Worm (Caenorhabditis elegans) whole organism, young adult: ENCODE measurements around the gene nhr-264.

Experiments used
- B0019.2 ChIP-seq: fragments of 200-800 bp; sonication (Bioruptor generic); conservative IDR thresholded peaks from 2 replicates; pipeline ENCODE4 v1.3.6; 2022; ENCODE audit warnings: missing genetic modification reagents, missing genetic modification characterization, missing compliant biosample characterization
- B0035.1 ChIP-seq: sonication (generic microtip); optimal IDR thresholded peaks from 2 replicates; lab custom pipeline; 2016; ENCODE audit warnings: missing genetic modification characterization, mild to moderate bottlenecking, missing compliant biosample characterization, missing genotype, missing genetic modification reagents
- B0261.1 ChIP-seq: sonication (generic microtip); optimal IDR thresholded peaks from 2 replicates; lab custom pipeline; 2016; ENCODE audit warnings: mild to moderate bottlenecking, missing genetic modification characterization, moderate library complexity, missing compliant biosample characterization
- F23B12.7 ChIP-seq: sonication (generic microtip); optimal IDR thresholded peaks from 2 replicates; lab custom pipeline; 2017; ENCODE audit warnings: missing genetic modification characterization, mild to moderate bottlenecking, missing compliant biosample characterization, antibody characterized with exemption, moderate library complexity; ENCODE audit not compliant: insufficient read depth
- F37B4.10 ChIP-seq: fragments of 200-800 bp; sonication (Bioruptor generic); IDR thresholded peaks from 2 replicates; pipeline ENCODE4 v1.3.6; 2022; ENCODE audit warnings: missing genetic modification characterization, missing compliant biosample characterization
- F52B5.7 ChIP-seq: sonication (generic microtip); optimal IDR thresholded peaks from 2 replicates; lab custom pipeline; 2016; ENCODE audit warnings: mild to moderate bottlenecking, missing genetic modification characterization, missing compliant biosample characterization
- F55B11.4 ChIP-seq: sonication (generic microtip); optimal IDR thresholded peaks from 2 replicates; lab custom pipeline; 2016; ENCODE audit warnings: missing compliant biosample characterization, missing genetic modification characterization, borderline replicate concordance; ENCODE audit not compliant: insufficient read depth
- F57A8.1 ChIP-seq: fragments of 200-800 bp; sonication (Bioruptor generic); optimal IDR thresholded peaks from 2 replicates; lab custom pipeline; 2018; ENCODE audit warnings: mild to moderate bottlenecking, missing genetic modification characterization, moderate library complexity, missing compliant biosample characterization
- T07F8.4 ChIP-seq: sonication (generic microtip); optimal IDR thresholded peaks from 2 replicates; lab custom pipeline; 2016; ENCODE audit warnings: mild to moderate bottlenecking, missing genetic modification characterization, moderate library complexity, missing compliant biosample characterization
- Y53F4B.3 ChIP-seq: fragments of 200-800 bp; sonication (Bioruptor generic); IDR thresholded peaks from 2 replicates; pipeline ENCODE4 v1.3.6; 2022; ENCODE audit warnings: missing genetic modification reagents, missing genetic modification characterization, missing compliant biosample characterization
- akir-1 ChIP-seq: fragments of 200-800 bp; sonication (Bioruptor generic); optimal IDR thresholded peaks from 2 replicates; lab custom pipeline; 2018; ENCODE audit warnings: mild to moderate bottlenecking, missing genetic modification characterization, moderate library complexity, missing compliant biosample characterization
- aptf-3 ChIP-seq: fragments of 200-800 bp; sonication (Bioruptor generic); IDR thresholded peaks from 2 replicates; pipeline ENCODE4 v1.3.6; 2022; ENCODE audit warnings: missing genetic modification characterization, missing compliant biosample characterization
- athp-1 ChIP-seq: sonication (generic microtip); optimal IDR thresholded peaks from 2 replicates; lab custom pipeline; 2017; ENCODE audit warnings: mild to moderate bottlenecking, missing genetic modification characterization, missing compliant biosample characterization
- attf-3 ChIP-seq: fragments of 200-800 bp; sonication (Bioruptor generic); conservative IDR thresholded peaks from 2 replicates; pipeline ENCODE4 v1.3.6; 2022; ENCODE audit warnings: missing genetic modification reagents, missing genetic modification characterization, missing compliant biosample characterization
- bed-2 ChIP-seq: fragments of 200-800 bp; sonication (Bioruptor generic); IDR thresholded peaks from 2 replicates; pipeline ENCODE4 v1.3.6; 2022; ENCODE audit warnings: missing genetic modification reagents, missing genetic modification characterization, missing compliant biosample characterization
- ceh-91 ChIP-seq: fragments of 200-800 bp; sonication (Bioruptor generic); IDR thresholded peaks from 2 replicates; pipeline ENCODE4 v1.3.6; 2022; ENCODE audit warnings: missing genetic modification reagents, missing genetic modification characterization, missing compliant biosample characterization
- chd-7 ChIP-seq: sonication (generic microtip); optimal IDR thresholded peaks from 2 replicates; lab custom pipeline; 2016; ENCODE audit warnings: mild to moderate bottlenecking, missing genetic modification characterization, moderate library complexity, missing compliant biosample characterization
- dpff-1 ChIP-seq: sonication (generic microtip); optimal IDR thresholded peaks from 2 replicates; lab custom pipeline; 2017; ENCODE audit warnings: mild to moderate bottlenecking, missing genetic modification characterization, missing compliant biosample characterization
- egrh-3 ChIP-seq: fragments of 200-800 bp; sonication (Bioruptor generic); IDR thresholded peaks from 2 replicates; pipeline ENCODE4 v1.3.6; 2022; ENCODE audit warnings: missing genetic modification reagents, missing genetic modification characterization, missing compliant biosample characterization
- ekl-4 ChIP-seq: fragments of 200-800 bp; sonication (Bioruptor generic); IDR thresholded peaks from 2 replicates; pipeline ENCODE4 v1.3.6; 2022; ENCODE audit warnings: missing genetic modification reagents, missing genetic modification characterization, missing compliant biosample characterization
- hlh-26 ChIP-seq: fragments of 200-800 bp; sonication (Bioruptor generic); conservative IDR thresholded peaks from 2 replicates; pipeline ENCODE4 v1.3.6; 2022; ENCODE audit warnings: missing genetic modification reagents, missing genetic modification characterization, missing compliant biosample characterization
- hmg-1.2 ChIP-seq: fragments of 200-800 bp; sonication (Bioruptor generic); IDR thresholded peaks from 2 replicates; pipeline ENCODE4 v1.3.6; 2022; ENCODE audit warnings: missing genetic modification reagents, missing genetic modification characterization, missing compliant biosample characterization
- hsf-1 ChIP-seq: fragments of 200-800 bp; sonication (Bioruptor generic); IDR thresholded peaks from 2 replicates; pipeline ENCODE4 v1.3.6; 2022; ENCODE audit warnings: missing genetic modification reagents, missing genetic modification characterization, missing compliant biosample characterization
- lir-1 ChIP-seq: fragments of 200-800 bp; sonication (Bioruptor generic); conservative IDR thresholded peaks from 2 replicates; pipeline ENCODE4 v1.3.6; 2022; ENCODE audit warnings: missing genetic modification reagents, missing genetic modification characterization, missing compliant biosample characterization
- madf-6 ChIP-seq: fragments of 200-800 bp; sonication (Bioruptor generic); IDR thresholded peaks from 2 replicates; pipeline ENCODE4 v1.3.6; 2022; ENCODE audit warnings: missing genetic modification reagents, missing genetic modification characterization, missing compliant biosample characterization
- madf-8 ChIP-seq: fragments of 200-800 bp; sonication (Bioruptor generic); conservative IDR thresholded peaks from 2 replicates; pipeline ENCODE4 v1.3.6; 2022; ENCODE audit warnings: missing genetic modification reagents, missing genetic modification characterization, missing compliant biosample characterization
- mel-28 ChIP-seq: sonication (generic microtip); optimal IDR thresholded peaks from 2 replicates; lab custom pipeline; 2016; ENCODE audit warnings: borderline replicate concordance, mild to moderate bottlenecking, missing genetic modification characterization, missing compliant biosample characterization
- nfya-2 ChIP-seq: fragments of 200-800 bp; sonication (Bioruptor generic); IDR thresholded peaks from 2 replicates; pipeline ENCODE4 v1.3.6; 2022; ENCODE audit warnings: missing genetic modification reagents, missing genetic modification characterization, missing compliant biosample characterization
- nfyb-1 ChIP-seq: fragments of 200-800 bp; sonication (Bioruptor generic); IDR thresholded peaks from 2 replicates; pipeline ENCODE4 v1.3.6; 2022; ENCODE audit warnings: missing genetic modification reagents, missing genetic modification characterization, missing compliant biosample characterization
- nhr-80 ChIP-seq: sonication (generic microtip); optimal IDR thresholded peaks from 2 replicates; lab custom pipeline; 2016; ENCODE audit warnings: missing genetic modification characterization, missing compliant biosample characterization
- nhr-90 ChIP-seq: sonication (generic microtip); optimal IDR thresholded peaks from 2 replicates; lab custom pipeline; 2016; ENCODE audit warnings: missing genotype, mild to moderate bottlenecking, missing genetic modification characterization, missing compliant biosample characterization
- pbrm-1 ChIP-seq: fragments of 200-800 bp; sonication (Bioruptor generic); IDR thresholded peaks from 2 replicates; pipeline ENCODE4 v1.3.6; 2022; ENCODE audit warnings: missing genetic modification reagents, missing genetic modification characterization, missing compliant biosample characterization
- rec-8 ChIP-seq, 2 experiments: sonication (generic microtip); optimal IDR thresholded peaks; 2 replicates each; lab custom pipeline; 2016; ENCODE audit warnings: mild to moderate bottlenecking in 2 of 2, missing genetic modification characterization in 2 of 2, missing genetic modification reagents in 2 of 2, missing genotype in 2 of 2, missing biosample characterization in 1 of 2, missing compliant biosample characterization in 1 of 2, moderate library complexity in 1 of 2
- repo-1 ChIP-seq: sonication (generic microtip); optimal IDR thresholded peaks from 2 replicates; lab custom pipeline; 2017; ENCODE audit warnings: mild to moderate bottlenecking, missing genetic modification characterization, missing compliant biosample characterization
- snpc-1.1 ChIP-seq: sonication (generic microtip); optimal IDR thresholded peaks from 2 replicates; lab custom pipeline; 2017; ENCODE audit warnings: missing genetic modification characterization, mild to moderate bottlenecking, missing compliant biosample characterization, antibody characterized with exemption, moderate library complexity, missing genotype, missing genetic modification reagents; ENCODE audit not compliant: insufficient read depth
- snpc-1.3 ChIP-seq: sonication (generic microtip); optimal IDR thresholded peaks from 2 replicates; lab custom pipeline; 2017; ENCODE audit warnings: missing genetic modification characterization, mild to moderate bottlenecking, missing compliant biosample characterization, antibody characterized with exemption, moderate library complexity, missing genotype, missing genetic modification reagents; ENCODE audit not compliant: insufficient read depth
- snpc-3.4 ChIP-seq: sonication (generic microtip); optimal IDR thresholded peaks from 2 replicates; lab custom pipeline; 2017; ENCODE audit warnings: missing genetic modification characterization, mild to moderate bottlenecking, missing compliant biosample characterization, antibody characterized with exemption, moderate library complexity, missing genotype, missing genetic modification reagents
- zfh-2 ChIP-seq: fragments of 200-800 bp; sonication (Bioruptor generic); conservative IDR thresholded peaks from 2 replicates; pipeline ENCODE4 v1.3.6; 2022; ENCODE audit warnings: missing genetic modification reagents, missing genetic modification characterization, missing compliant biosample characterization
- ztf-18 ChIP-seq: sonication (generic microtip); optimal IDR thresholded peaks from 2 replicates; lab custom pipeline; 2016; ENCODE audit warnings: missing genotype, mild to moderate bottlenecking, missing genetic modification characterization, missing compliant biosample characterization

nhr-264 gene

ce11 chrIV:9263812-9264320 lies 29.9 kb downstream of the nhr-264 start, which contains the start of gene flh-1:
TSS of gene flh-1 (minus strand) at chrIV:9264270.
- TF ChIP-seq akir-1 (GFP tag; lab: Kevin White, UChicago) = no peak
- TF ChIP-seq madf-6 (GFP tag; lab: Robert Waterston, UW) = 0 out of 2 replicates have a peak, but pooled peaks have one; percentile 19
- no peak for TF ChIP-seq F37B4.10 (GFP tag; lab: Robert Waterston, UW)
- no peak for TF ChIP-seq T07F8.4 (tag; lab: Kevin White, UChicago)
- TF ChIP-seq B0035.1 (tag; lab: Kevin White, UChicago) = no peak
- peak; percentile 52; the same call in 1 of the 2 replicates for TF ChIP-seq zfh-2 (GFP tag; lab: Robert Waterston, UW)
- TF ChIP-seq, all 124 proteins: peak for 2

ce11 chrIV:9262295-9262694 lies 31.4 kb downstream of the nhr-264 start:
- TF ChIP-seq B0261.1 (tag; lab: Kevin White, UChicago) = no peak
- no peak for TF ChIP-seq snpc-1.3 (tag; lab: Kevin White, UChicago)
- no peak for TF ChIP-seq hmg-1.2 (GFP tag; lab: Robert Waterston, UW)
- TF ChIP-seq ztf-18 (tag; lab: Kevin White, UChicago) = no peak
- TF ChIP-seq F55B11.4 = no peak
- no peak for TF ChIP-seq mel-28
- TF ChIP-seq hlh-26 (GFP tag; lab: Robert Waterston, UW) = no peak
- no peak for TF ChIP-seq B0019.2
- TF ChIP-seq egrh-3 (GFP tag; lab: Robert Waterston, UW) = no peak
- TF ChIP-seq athp-1 = no peak
- TF ChIP-seq nhr-80 (tag; lab: Kevin White, UChicago) = no peak

- TF ChIP-seq Y53F4B.3 (GFP tag; lab: Robert Waterston, UW) = no peak
- no peak for TF ChIP-seq madf-8 (GFP tag; lab: Robert Waterston, UW)
- TF ChIP-seq hsf-1 (GFP tag; lab: Robert Waterston, UW) = no peak
- no peak for TF ChIP-seq rec-8 (tag; optimal IDR thresholded peaks at IDR 0.05; lab: Kevin White, UChicago)
- no peak for TF ChIP-seq athp-1
- TF ChIP-seq ztf-18 (tag; lab: Kevin White, UChicago) = no peak
- no peak for TF ChIP-seq F57A8.1
These were observed 32.0 kb downstream of the nhr-264 start, which contains the start of gene col-120 for ce11 chrIV:9261687-9262086. TSS of gene col-120 (minus strand) at chrIV:9261787.

- TF ChIP-seq pbrm-1 (GFP tag; lab: Robert Waterston, UW) = no peak
- no peak for TF ChIP-seq F23B12.7 (tag; lab: Kevin White, UChicago)
- TF ChIP-seq F57A8.1 = peak; percentile 12
- 0 out of 2 replicates have a peak, but pooled peaks have one; percentile 3 for TF ChIP-seq F37B4.10 (GFP tag; lab: Robert Waterston, UW)
- TF ChIP-seq lir-1 (GFP tag; lab: Robert Waterston, UW) = no peak
These were observed 32.9 kb downstream of the nhr-264 start for ce11 chrIV:9260826-9261225.

- TF ChIP-seq nfyb-1 (GFP tag; lab: Robert Waterston, UW) (no peak), attf-3 (GFP tag; lab: Robert Waterston, UW) (peak; percentile 91), hmg-1.2 (GFP tag; lab: Robert Waterston, UW) (peak; percentile 92), chd-7 (no peak)
These were observed 33.4 kb downstream of the nhr-264 start for ce11 chrIV:9260334-9260733.

- no peak for TF ChIP-seq snpc-3.4
- no peak for TF ChIP-seq F52B5.7 (tag; lab: Kevin White, UChicago)
- no peak for TF ChIP-seq nfya-2
- TF ChIP-seq dpff-1 = no peak
- TF ChIP-seq F23B12.7 (tag; lab: Kevin White, UChicago) = no peak
- TF ChIP-seq aptf-3 (GFP tag; lab: Robert Waterston, UW) = no peak
- no peak for TF ChIP-seq ekl-4
- TF ChIP-seq snpc-1.1 = no peak
- TF ChIP-seq ceh-91 = no peak
- TF ChIP-seq bed-2 (GFP tag; lab: Robert Waterston, UW) = no peak
- no peak for TF ChIP-seq rec-8 (tag; optimal IDR thresholded peaks at IDR 0.05; lab: Kevin White, UChicago)
- no peak for TF ChIP-seq nhr-90 (tag; lab: Kevin White, UChicago)
- no peak for TF ChIP-seq repo-1
These were observed 34.0 kb downstream of the nhr-264 start, which contains the start of gene Y11D7A.10 for ce11 chrIV:9259687-9260086. TSS of gene Y11D7A.10 (minus strand) at chrIV:9259768.
